Worm (Caenorhabditis elegans) whole organism, young adult: ENCODE results near the gene T10D4.1.

Source experiments
- C06A6.2 ChIP-seq: fragments of 200-800 bp; sonication (Bioruptor generic); conservative IDR thresholded peaks from 2 replicates; pipeline ENCODE4 v1.3.6; 2022; ENCODE audit warnings: missing genetic modification characterization, missing compliant biosample characterization
- F22D6.2 ChIP-seq: sonication (generic microtip); optimal IDR thresholded peaks from 2 replicates; lab custom pipeline; 2016; ENCODE audit warnings: mild to moderate bottlenecking, missing genetic modification characterization, missing compliant biosample characterization
- F37B4.10 ChIP-seq: fragments of 200-800 bp; sonication (Bioruptor generic); IDR thresholded peaks from 2 replicates; pipeline ENCODE4 v1.3.6; 2022; ENCODE audit warnings: missing genetic modification characterization, missing compliant biosample characterization
- K11D2.4 ChIP-seq: fragments of 200-800 bp; sonication (Bioruptor generic); IDR thresholded peaks from 2 replicates; pipeline ENCODE4 v1.3.6; 2022; ENCODE audit warnings: missing genetic modification reagents, missing genetic modification characterization, missing compliant biosample characterization
- Y56A3A.18 ChIP-seq: fragments of 200-800 bp; sonication (Bioruptor generic); IDR thresholded peaks from 2 replicates; pipeline ENCODE4 v1.3.6; 2022; ENCODE audit warnings: missing genetic modification reagents, missing genetic modification characterization, missing compliant biosample characterization
- ama-1 ChIP-seq, 3 experiments: fragments of 150-350 bp in 1 of 3; sonication (generic microtip) in 2 of 3; optimal IDR thresholded peaks; 2 replicates each; lab custom pipeline; 2014 to 2018; ENCODE audit warnings: missing biosample characterization in 2 of 3, missing genetic modification characterization in 2 of 3, missing genetic modification reagents in 2 of 3
- aptf-2 ChIP-seq: fragments of 200-800 bp; sonication (Bioruptor generic); conservative IDR thresholded peaks from 2 replicates; pipeline ENCODE4 v1.3.6; 2022; ENCODE audit warnings: missing genetic modification reagents, missing genetic modification characterization, missing compliant biosample characterization
- atf-7 ChIP-seq: sonication (generic microtip); optimal IDR thresholded peaks from 2 replicates; lab custom pipeline; 2017; ENCODE audit warnings: mild to moderate bottlenecking, missing genetic modification characterization, missing compliant biosample characterization
- attf-5 ChIP-seq: fragments of 200-800 bp; sonication (Bioruptor generic); optimal IDR thresholded peaks from 2 replicates; lab custom pipeline; 2018; ENCODE audit warnings: mild to moderate bottlenecking, missing genetic modification characterization, missing compliant biosample characterization
- bed-1 ChIP-seq: fragments of 200-800 bp; sonication (Bioruptor generic); IDR thresholded peaks from 2 replicates; pipeline ENCODE4 v1.3.6; 2022; ENCODE audit warnings: missing genetic modification reagents, missing genetic modification characterization, missing compliant biosample characterization
- bed-2 ChIP-seq: fragments of 200-800 bp; sonication (Bioruptor generic); IDR thresholded peaks from 2 replicates; pipeline ENCODE4 v1.3.6; 2022; ENCODE audit warnings: missing genetic modification reagents, missing genetic modification characterization, missing compliant biosample characterization
- cebp-2 ChIP-seq: fragments of 200-800 bp; sonication (Bioruptor generic); IDR thresholded peaks from 2 replicates; pipeline ENCODE4 v1.3.6; 2022; ENCODE audit warnings: missing genetic modification characterization, missing compliant biosample characterization
- ceh-40 ChIP-seq: fragments of 200-800 bp; sonication (Bioruptor generic); IDR thresholded peaks from 2 replicates; pipeline ENCODE4 v1.3.6; 2022; ENCODE audit warnings: missing genetic modification characterization, missing compliant biosample characterization
- die-1 ChIP-seq: sonication (generic microtip); optimal IDR thresholded peaks from 2 replicates; lab custom pipeline; 2016; ENCODE audit warnings: missing genotype, mild to moderate bottlenecking, missing genetic modification characterization, missing compliant biosample characterization
- dox-1 ChIP-seq: fragments of 200-800 bp; sonication (Bioruptor generic); IDR thresholded peaks from 2 replicates; pipeline ENCODE4 v1.3.6; 2022; ENCODE audit warnings: missing genetic modification reagents, missing genetic modification characterization, missing compliant biosample characterization
- egl-18 ChIP-seq: fragments of 200-800 bp; sonication (Bioruptor generic); IDR thresholded peaks from 2 replicates; pipeline ENCODE4 v1.3.6; 2022; ENCODE audit warnings: missing genetic modification reagents, missing genetic modification characterization, missing compliant biosample characterization
- egrh-3 ChIP-seq: fragments of 200-800 bp; sonication (Bioruptor generic); IDR thresholded peaks from 2 replicates; pipeline ENCODE4 v1.3.6; 2022; ENCODE audit warnings: missing genetic modification reagents, missing genetic modification characterization, missing compliant biosample characterization
- him-1 ChIP-seq: sonication (generic microtip); optimal IDR thresholded peaks from 2 replicates; lab custom pipeline; 2016; ENCODE audit warnings: missing genotype, missing genetic modification reagents, missing genetic modification characterization, missing compliant biosample characterization
- hmg-1.2 ChIP-seq: fragments of 200-800 bp; sonication (Bioruptor generic); IDR thresholded peaks from 2 replicates; pipeline ENCODE4 v1.3.6; 2022; ENCODE audit warnings: missing genetic modification reagents, missing genetic modification characterization, missing compliant biosample characterization
- let-607 ChIP-seq, 2 experiments: fragments of 200-800 bp in 1 of 2; sonication (Bioruptor generic) in 1 of 2; sonication (generic microtip) in 1 of 2; optimal IDR thresholded peaks; 2 replicates each; lab custom pipeline; 2016 to 2018; ENCODE audit warnings: mild to moderate bottlenecking in 2 of 2, missing compliant biosample characterization in 2 of 2, missing genetic modification characterization in 2 of 2, moderate library complexity in 2 of 2, missing genotype in 1 of 2
- lin-54 ChIP-seq: fragments of 200-800 bp; sonication (Bioruptor generic); optimal IDR thresholded peaks from 2 replicates; lab custom pipeline; 2018; ENCODE audit warnings: mild to moderate bottlenecking, missing genetic modification characterization, missing compliant biosample characterization
- mel-28 ChIP-seq: sonication (generic microtip); optimal IDR thresholded peaks from 2 replicates; lab custom pipeline; 2016; ENCODE audit warnings: borderline replicate concordance, mild to moderate bottlenecking, missing genetic modification characterization, missing compliant biosample characterization
- nhr-80 ChIP-seq: sonication (generic microtip); optimal IDR thresholded peaks from 2 replicates; lab custom pipeline; 2016; ENCODE audit warnings: missing genetic modification characterization, missing compliant biosample characterization
- rcor-1 ChIP-seq: fragments of 200-800 bp; sonication (Bioruptor generic); IDR thresholded peaks from 2 replicates; pipeline ENCODE4 v1.3.6; 2022; ENCODE audit warnings: missing genetic modification reagents, missing genetic modification characterization, missing compliant biosample characterization
- rpc-1 ChIP-seq, 2 experiments: fragments of 150-350 bp in 1 of 2; sonication (generic microtip) in 1 of 2; optimal IDR thresholded peaks; 2 replicates each; lab custom pipeline; 2014 to 2018; ENCODE audit warnings: missing biosample characterization in 1 of 2, missing genetic modification characterization in 1 of 2, missing genetic modification reagents in 1 of 2, missing genotype in 1 of 2
- snpc-3.4 ChIP-seq: sonication (generic microtip); optimal IDR thresholded peaks from 2 replicates; lab custom pipeline; 2017; ENCODE audit warnings: missing genetic modification characterization, mild to moderate bottlenecking, missing compliant biosample characterization, antibody characterized with exemption, moderate library complexity, missing genotype, missing genetic modification reagents
- snpc-4 ChIP-seq, 5 experiments: fragments of 150-350 bp in 1 of 5; sonication (generic microtip) in 4 of 5; optimal IDR thresholded peaks; 2 replicates each; lab custom pipeline; 2014 to 2018; ENCODE audit warnings: missing genetic modification characterization in 5 of 5, missing biosample characterization in 3 of 5, antibody characterized with exemption in 2 of 5, mild to moderate bottlenecking in 2 of 5, missing compliant biosample characterization in 2 of 5, missing genotype in 2 of 5, moderate library complexity in 2 of 5, missing genetic modification reagents in 1 of 5
- xnd-1 ChIP-seq: sonication (generic microtip); optimal IDR thresholded peaks from 2 replicates; lab custom pipeline; 2016; ENCODE audit warnings: missing genotype, missing genetic modification reagents, missing genetic modification characterization, missing compliant biosample characterization
- zfh-2 ChIP-seq: fragments of 200-800 bp; sonication (Bioruptor generic); conservative IDR thresholded peaks from 2 replicates; pipeline ENCODE4 v1.3.6; 2022; ENCODE audit warnings: missing genetic modification reagents, missing genetic modification characterization, missing compliant biosample characterization
- zim-3 ChIP-seq: sonication (generic microtip); optimal IDR thresholded peaks from 2 replicates; lab custom pipeline; 2017; ENCODE audit warnings: mild to moderate bottlenecking, missing genetic modification characterization, moderate library complexity, missing compliant biosample characterization
- ztf-22 ChIP-seq: fragments of 200-800 bp; sonication (Bioruptor generic); optimal IDR thresholded peaks from 2 replicates; lab custom pipeline; 2018; ENCODE audit warnings: mild to moderate bottlenecking, missing genetic modification characterization, moderate library complexity, missing compliant biosample characterization
- ztf-6 ChIP-seq: fragments of 200-800 bp; sonication (Bioruptor generic); IDR thresholded peaks from 2 replicates; pipeline ENCODE4 v1.3.6; 2022; ENCODE audit warnings: missing genetic modification reagents, missing genetic modification characterization, missing compliant biosample characterization

T10D4.1 gene

ce11 chrII:3113289-3113688 lies 36.7 kb upstream of the T10D4.1 start (continued):
- TF ChIP-seq dox-1 (GFP tag; lab: Robert Waterston, UW) (0 out of 2 replicates have a peak, but pooled peaks have one; percentile 23), snpc-3.4 (tag; lab: Kevin White, UChicago) (peak; percentile 32), zfh-2 (GFP tag; lab: Robert Waterston, UW) (peak; percentile 91), cebp-2 (GFP tag; lab: Robert Waterston, UW) (no peak), egl-18 (GFP tag; lab: Robert Waterston, UW) (no peak), let-607 (tag; optimal IDR thresholded peaks at IDR 0.05; lab: Kevin White, UChicago) (no peak), ztf-22 (GFP tag; lab: Kevin White, UChicago) (no peak)

- TF ChIP-seq C06A6.2 (no peak), K11D2.4 (GFP tag; lab: Robert Waterston, UW) (no peak), atf-7 (tag; lab: Kevin White, UChicago) (no peak), mel-28 (tag; lab: Kevin White, UChicago) (no peak), nhr-80 (tag; lab: Kevin White, UChicago) (no peak), rpc-1 (optimal IDR thresholded peaks at IDR 0.05; lab: Kevin White, UChicago) (no peak), rpc-1 (tag; optimal IDR thresholded peaks at IDR 0.05; lab: Kevin White, UChicago) (no peak), F37B4.10 (GFP tag; lab: Robert Waterston, UW) (no peak), lin-54 (no peak), die-1 (tag; lab: Kevin White, UChicago) (no peak), ztf-6 (GFP tag; lab: Robert Waterston, UW) (no peak)
Measured at ce11 chrII:3113934-3114333, 36.0 kb upstream of the T10D4.1 start, which contains the start of gene clec-123. clec-123 (plus strand) TSS chrII:3114234.

ce11 chrII:3117471-3117870 lies 32.5 kb upstream of the T10D4.1 start, which contains the start of gene T10D4.7:
T10D4.7 (plus strand) TSS chrII:3117771.
- no peak for TF ChIP-seq K11D2.4 (GFP tag; lab: Robert Waterston, UW)
- TF ChIP-seq F22D6.2 (tag; lab: Kevin White, UChicago), result no peak
- no peak for TF ChIP-seq bed-2 (GFP tag; lab: Robert Waterston, UW)
- TF ChIP-seq xnd-1 (tag; lab: Kevin White, UChicago), result no peak
- no peak for TF ChIP-seq zim-3 (tag; lab: Kevin White, UChicago)
- TF ChIP-seq snpc-4 (GFP tag; optimal IDR thresholded peaks at IDR 0.05; lab: Kevin White, UChicago), result no peak
- TF ChIP-seq snpc-4 (tag; optimal IDR thresholded peaks at IDR 0.05; lab: Kevin White, UChicago), result no peak
- TF ChIP-seq lin-54, result no peak
- no peak for TF ChIP-seq rcor-1 (GFP tag; lab: Robert Waterston, UW)
- no peak for TF ChIP-seq ceh-40 (GFP tag; lab: Robert Waterston, UW)
- no peak for TF ChIP-seq dox-1 (GFP tag; lab: Robert Waterston, UW)
- no peak for TF ChIP-seq Y56A3A.18 (GFP tag; lab: Robert Waterston, UW)
- no peak for TF ChIP-seq him-1 (tag; lab: Kevin White, UChicago)

ce11 chrII:3118907-3119382 lies 31.0 kb upstream of the T10D4.1 start, which contains the start of gene T10D4.6:
T10D4.6 (plus strand) TSS chrII:3119332.
- TF ChIP-seq hmg-1.2, result peak; percentile 84; the same call in 1 of the 2 replicates
- peak; percentile 83 for TF ChIP-seq attf-5 (GFP tag; lab: Kevin White, UChicago)
- TF ChIP-seq ama-1 (optimal IDR thresholded peaks at IDR 0.05; lab: Kevin White, UChicago), result no peak
- no peak for TF ChIP-seq ama-1 (GFP tag; optimal IDR thresholded peaks at IDR 0.05; lab: Kevin White, UChicago)
- no peak for TF ChIP-seq aptf-2
- no peak for TF ChIP-seq egrh-3
- TF ChIP-seq bed-1, result no peak
- TF ChIP-seq rcor-1 (GFP tag; lab: Robert Waterston, UW), result no peak
